Worm (Caenorhabditis elegans) whole organism, early embryonic: Measurements from ENCODE around the gene thk-1.

Source experiments
- B0310.2 ChIP-seq: sonication (generic microtip); optimal IDR thresholded peaks from 2 replicates; lab custom pipeline; 2016; ENCODE audit warnings: mild to moderate bottlenecking, missing genetic modification characterization, missing compliant biosample characterization
- F13C5.2 ChIP-seq: sonication (generic microtip); optimal IDR thresholded peaks from 2 replicates; lab custom pipeline; 2017; ENCODE audit warnings: mild to moderate bottlenecking, missing genetic modification characterization, inconsistent platforms, missing compliant biosample characterization
- aly-1 ChIP-seq: sonication (generic microtip); optimal IDR thresholded peaks from 2 replicates; lab custom pipeline; 2016; ENCODE audit warnings: missing genetic modification characterization, missing compliant biosample characterization
- ama-1 ChIP-seq: fragments of 150-350 bp; optimal IDR thresholded peaks from 2 replicates; lab custom pipeline; 2014
- ets-7 ChIP-seq: sonication (generic microtip); optimal IDR thresholded peaks from 2 replicates; lab custom pipeline; 2016; ENCODE audit warnings: missing genotype, missing genetic modification characterization, missing compliant biosample characterization
- flt-1 ChIP-seq: fragments of 200-800 bp; sonication (Bioruptor generic); IDR thresholded peaks from 2 replicates; pipeline ENCODE4 v1.3.6; 2022; ENCODE audit warnings: missing genetic modification characterization, missing compliant biosample characterization
- hnd-1 ChIP-seq: sonication (generic microtip); optimal IDR thresholded peaks from 2 replicates; lab custom pipeline; 2016; ENCODE audit warnings: missing genetic modification characterization, missing compliant biosample characterization
- pes-1 ChIP-seq: fragments of 200-800 bp; sonication (Bioruptor generic); IDR thresholded peaks from 2 replicates; pipeline ENCODE4 v1.3.6; 2022; ENCODE audit warnings: missing genetic modification reagents, missing genetic modification characterization, missing compliant biosample characterization
- scrt-1 ChIP-seq: fragments of 200-800 bp; sonication (Bioruptor generic); IDR thresholded peaks from 2 replicates; pipeline ENCODE4 v1.3.6; 2022; ENCODE audit warnings: missing genetic modification characterization, missing compliant biosample characterization
- tbx-11 ChIP-seq: fragments of 200-800 bp; sonication (Bioruptor generic); IDR thresholded peaks from 2 replicates; pipeline ENCODE4 v1.3.6; 2022; ENCODE audit warnings: missing genetic modification characterization, missing compliant biosample characterization
- tbx-37 ChIP-seq: fragments of 200-800 bp; sonication (Bioruptor generic); conservative IDR thresholded peaks from 2 replicates; pipeline ENCODE4 v1.3.6; 2022; ENCODE audit warnings: missing genetic modification reagents, missing genetic modification characterization, missing compliant biosample characterization
- tra-4 ChIP-seq: sonication (generic microtip); optimal IDR thresholded peaks from 2 replicates; lab custom pipeline; 2017; ENCODE audit warnings: missing genetic modification characterization, missing compliant biosample characterization

ce11 chrIV:10304383-10304782 is 23.0 kb upstream of the thk-1 start:
- no peak for TF ChIP-seq hnd-1
- TF ChIP-seq F13C5.2 (tag; lab: Kevin White, UChicago) = no peak
- TF ChIP-seq ama-1 (lab: Kevin White, UChicago) = no peak
- TF ChIP-seq tra-4 (tag; lab: Kevin White, UChicago) = no peak
- TF ChIP-seq tbx-37 = no peak
- no peak for TF ChIP-seq tbx-11 (GFP tag; lab: Robert Waterston, UW)
- no peak for TF ChIP-seq B0310.2 (tag; lab: Kevin White, UChicago)
- TF ChIP-seq scrt-1 (GFP tag; lab: Robert Waterston, UW) = no peak
- no peak for TF ChIP-seq aly-1 (tag; lab: Kevin White, UChicago)
- no peak for TF ChIP-seq ets-7 (tag; lab: Kevin White, UChicago)
- TF ChIP-seq flt-1 (GFP tag; lab: Robert Waterston, UW) = no peak
- no peak for TF ChIP-seq pes-1
